Fruit fly (Drosophila melanogaster) whole organism, embryonic: ENCODE data around the gene CG42784.
A peak's percentile ranks its signal among the peaks of the same experiment; 100 is the strongest.

Experiments
- ATbp ChIP-seq: fragments of 200-800 bp; sonication (Bioruptor generic); optimal IDR thresholded peaks from 2 replicates; lab custom pipeline; 2017; ENCODE audit warnings: missing biosample characterization, mild to moderate bottlenecking, missing genetic modification characterization, missing genetic modification reagents
- Asciz ChIP-seq: fragments of 200-800 bp; sonication (Bioruptor generic); optimal IDR thresholded peaks from 2 replicates; lab custom pipeline; 2017; ENCODE audit warnings: missing biosample characterization, mild to moderate bottlenecking, missing genetic modification characterization, missing genetic modification reagents
- CG10209 ChIP-seq: fragments of 200-800 bp; sonication (Bioruptor generic); optimal IDR thresholded peaks from 3 replicates; lab custom pipeline; 2017; ENCODE audit warnings: missing biosample characterization, mild to moderate bottlenecking, missing genetic modification characterization, missing genetic modification reagents
- CG10654 ChIP-seq: fragments of 200-800 bp; sonication (Bioruptor generic); optimal IDR thresholded peaks from 2 replicates; lab custom pipeline; 2016; ENCODE audit warnings: missing biosample characterization, missing genetic modification characterization
- CG11456 ChIP-seq: fragments of 200-800 bp; sonication (Bioruptor generic); IDR thresholded peaks from 3 replicates; pipeline ENCODE4 v1.3.6; 2022; ENCODE audit warnings: missing biosample characterization, missing genetic modification characterization
- CG12071 ChIP-seq: fragments of 200-800 bp; sonication (Bioruptor generic); optimal IDR thresholded peaks from 3 replicates; lab custom pipeline; 2018; ENCODE audit warnings: missing biosample characterization, mild to moderate bottlenecking, missing genetic modification characterization
- CG12219 ChIP-seq: fragments of 200-800 bp; sonication (Bioruptor generic); optimal IDR thresholded peaks from 3 replicates; lab custom pipeline; 2018; ENCODE audit warnings: missing biosample characterization, mild to moderate bottlenecking, missing genetic modification characterization
- CG13123 ChIP-seq: fragments of 200-800 bp; sonication (Bioruptor generic); optimal IDR thresholded peaks from 2 replicates; lab custom pipeline; 2016; ENCODE audit warnings: missing biosample characterization, missing genetic modification characterization
- CG14050 ChIP-seq: fragments of 200-800 bp; sonication (Bioruptor generic); IDR thresholded peaks from 3 replicates; pipeline ENCODE4 v1.3.6; 2022; ENCODE audit warnings: missing biosample characterization, missing genetic modification characterization
- CG1602 ChIP-seq: fragments of 200-800 bp; sonication (Bioruptor generic); optimal IDR thresholded peaks from 3 replicates; lab custom pipeline; 2016; ENCODE audit warnings: missing biosample characterization, missing genetic modification characterization
- CG1647 ChIP-seq: fragments of 200-800 bp; sonication (Bioruptor generic); optimal IDR thresholded peaks from 3 replicates; lab custom pipeline; 2016; ENCODE audit warnings: missing biosample characterization, missing genetic modification characterization
- CG17359 ChIP-seq: fragments of 200-800 bp; sonication (Bioruptor generic); optimal IDR thresholded peaks from 3 replicates; lab custom pipeline; 2018; ENCODE audit warnings: missing biosample characterization, mild to moderate bottlenecking, missing genetic modification characterization, moderate library complexity
- CG17568 ChIP-seq: fragments of 200-800 bp; sonication (Bioruptor generic); optimal IDR thresholded peaks from 2 replicates; lab custom pipeline; 2018; ENCODE audit warnings: missing biosample characterization, mild to moderate bottlenecking, missing genetic modification characterization, moderate library complexity
- CG17612 ChIP-seq: fragments of 200-800 bp; sonication (Bioruptor generic); IDR thresholded peaks from 2 replicates; pipeline ENCODE4 v1.3.6; 2022; ENCODE audit warnings: missing biosample characterization, missing genetic modification characterization
- CG18599 ChIP-seq: fragments of 200-800 bp; sonication (Bioruptor generic); optimal IDR thresholded peaks from 3 replicates; lab custom pipeline; 2017; ENCODE audit warnings: missing biosample characterization, missing genetic modification characterization, mild to moderate bottlenecking, moderate library complexity, missing genetic modification reagents
- CG31224 ChIP-seq: fragments of 200-800 bp; sonication (Bioruptor generic); IDR thresholded peaks from 2 replicates; pipeline ENCODE4 v1.3.6; 2022; ENCODE audit warnings: missing biosample characterization, missing genetic modification characterization
- CG31388 ChIP-seq: fragments of 200-800 bp; sonication (Bioruptor generic); optimal IDR thresholded peaks from 2 replicates; lab custom pipeline; 2016; ENCODE audit warnings: missing biosample characterization, missing genetic modification characterization
- CG32767 ChIP-seq: fragments of 200-800 bp; sonication (Bioruptor generic); IDR thresholded peaks from 2 replicates; pipeline ENCODE4 v1.3.6; 2022; ENCODE audit warnings: missing biosample characterization, missing genetic modification characterization
- CG3281 ChIP-seq: fragments of 200-800 bp; sonication (Bioruptor generic); optimal IDR thresholded peaks from 3 replicates; lab custom pipeline; 2017; ENCODE audit warnings: missing biosample characterization, mild to moderate bottlenecking, missing genetic modification characterization
- CG34224 ChIP-seq: fragments of 200-800 bp; sonication (Bioruptor generic); IDR thresholded peaks from 3 replicates; pipeline ENCODE4 v1.3.6; 2022; ENCODE audit warnings: missing biosample characterization, missing genetic modification characterization; ENCODE audit not compliant: partially characterized antibody
- CG34376 ChIP-seq: fragments of 200-800 bp; sonication (Bioruptor generic); optimal IDR thresholded peaks from 2 replicates; lab custom pipeline; 2018; ENCODE audit warnings: missing biosample characterization, mild to moderate bottlenecking, missing genetic modification characterization
- CG3995 ChIP-seq: fragments of 200-800 bp; sonication (Bioruptor generic); optimal IDR thresholded peaks from 3 replicates; lab custom pipeline; 2016; ENCODE audit warnings: missing biosample characterization, missing genetic modification characterization
- CG5953 ChIP-seq: fragments of 200-800 bp; sonication (Bioruptor generic); IDR thresholded peaks from 2 replicates; pipeline ENCODE4 v1.3.6; 2022; ENCODE audit warnings: missing biosample characterization, missing genetic modification characterization
- CG7786 ChIP-seq: fragments of 200-800 bp; sonication (Bioruptor generic); optimal IDR thresholded peaks from 2 replicates; lab custom pipeline; 2016; ENCODE audit warnings: missing biosample characterization, missing genetic modification characterization
- CG9817 ChIP-seq: fragments of 200-800 bp; sonication (Bioruptor generic); optimal IDR thresholded peaks from 2 replicates; lab custom pipeline; 2018; ENCODE audit warnings: missing biosample characterization, mild to moderate bottlenecking, missing genetic modification characterization, moderate library complexity
- Dbx ChIP-seq: fragments of 200-800 bp; sonication (Bioruptor generic); IDR thresholded peaks from 3 replicates; pipeline ENCODE4 v1.3.6; 2022; ENCODE audit warnings: missing biosample characterization, missing genetic modification characterization
- Ets97D ChIP-seq: fragments of 200-800 bp; sonication (Bioruptor generic); optimal IDR thresholded peaks from 3 replicates; lab custom pipeline; 2016; ENCODE audit warnings: missing biosample characterization, missing genetic modification characterization
- HHEX ChIP-seq: fragments of 200-800 bp; sonication (Bioruptor generic); optimal IDR thresholded peaks from 3 replicates; lab custom pipeline; 2017; ENCODE audit warnings: missing biosample characterization, mild to moderate bottlenecking, missing genetic modification characterization, missing genetic modification reagents
- Kr ChIP-seq: fragments of 200-800 bp; sonication (Bioruptor generic); optimal IDR thresholded peaks from 2 replicates; lab custom pipeline; 2017; ENCODE audit warnings: missing biosample characterization, mild to moderate bottlenecking, missing genetic modification characterization
- MBD-R2 ChIP-seq: fragments of 200-800 bp; sonication (Bioruptor generic); IDR thresholded peaks from 2 replicates; pipeline ENCODE4 v1.3.6; 2022; ENCODE audit warnings: missing biosample characterization, missing genetic modification characterization
- Scr ChIP-seq: fragments of 200-800 bp; sonication (Bioruptor generic); IDR thresholded peaks from 2 replicates; pipeline ENCODE4 v1.3.6; 2022; ENCODE audit warnings: missing biosample characterization, missing genetic modification characterization; ENCODE audit not compliant: partially characterized antibody
- Sox102F ChIP-seq: fragments of 200-800 bp; sonication (Bioruptor generic); optimal IDR thresholded peaks from 2 replicates; lab custom pipeline; 2018; ENCODE audit warnings: missing biosample characterization, mild to moderate bottlenecking, missing genetic modification characterization, moderate library complexity
- cg ChIP-seq: fragments of 200-800 bp; sonication (Bioruptor generic); optimal IDR thresholded peaks from 3 replicates; lab custom pipeline; 2019; ENCODE audit warnings: missing biosample characterization, mild to moderate bottlenecking, missing genetic modification characterization, moderate library complexity
- chif ChIP-seq, 2 experiments: fragments of 200-800 bp; sonication (Bioruptor generic); optimal IDR thresholded peaks; 3 replicates each; lab custom pipeline; 2016; ENCODE audit warnings: missing biosample characterization in 2 of 2, missing genetic modification characterization in 2 of 2
- ci ChIP-seq: fragments of 200-800 bp; sonication (Bioruptor generic); IDR thresholded peaks from 3 replicates; pipeline ENCODE4 v1.3.6; 2022; ENCODE audit warnings: missing biosample characterization, missing genetic modification characterization
- hb ChIP-seq: fragments of 200-800 bp; sonication (Bioruptor generic); IDR thresholded peaks from 3 replicates; pipeline ENCODE4 v1.3.6; 2022; ENCODE audit warnings: missing biosample characterization, missing genetic modification characterization; ENCODE audit not compliant: partially characterized antibody
- hbn ChIP-seq: fragments of 200-800 bp; sonication (Bioruptor generic); IDR thresholded peaks from 2 replicates; pipeline ENCODE4 v1.3.6; 2022; ENCODE audit warnings: missing biosample characterization, missing genetic modification characterization; ENCODE audit not compliant: partially characterized antibody
- jing ChIP-seq: fragments of 200-800 bp; sonication (Bioruptor generic); optimal IDR thresholded peaks from 2 replicates; lab custom pipeline; 2018; ENCODE audit warnings: missing biosample characterization, mild to moderate bottlenecking, missing genetic modification characterization
- nerfin-2 ChIP-seq: fragments of 200-800 bp; sonication (Bioruptor generic); IDR thresholded peaks from 2 replicates; pipeline ENCODE4 v1.3.6; 2022; ENCODE audit warnings: missing biosample characterization, missing genetic modification characterization; ENCODE audit not compliant: partially characterized antibody
- oc ChIP-seq: fragments of 200-800 bp; sonication (Bioruptor generic); optimal IDR thresholded peaks from 2 replicates; lab custom pipeline; 2018; ENCODE audit warnings: missing biosample characterization, mild to moderate bottlenecking, missing genetic modification characterization, moderate library complexity
- onecut ChIP-seq: fragments of 200-800 bp; sonication (Bioruptor generic); IDR thresholded peaks from 2 replicates; pipeline ENCODE4 v1.3.6; 2022; ENCODE audit warnings: missing biosample characterization, missing genetic modification characterization
- otp ChIP-seq: fragments of 200-800 bp; sonication (Bioruptor generic); IDR thresholded peaks from 3 replicates; pipeline ENCODE4, ENCODE4 v1.3.6; 2022; ENCODE audit warnings: missing biosample characterization, missing genetic modification characterization
- pb ChIP-seq: fragments of 200-800 bp; sonication (Bioruptor generic); optimal IDR thresholded peaks from 3 replicates; lab custom pipeline; 2016; ENCODE audit warnings: missing biosample characterization, missing genetic modification characterization
- schlank ChIP-seq: fragments of 200-800 bp; sonication (Bioruptor generic); optimal IDR thresholded peaks from 2 replicates; lab custom pipeline; 2018; ENCODE audit warnings: missing biosample characterization, mild to moderate bottlenecking, missing genetic modification characterization
- sens-2 ChIP-seq: fragments of 200-800 bp; sonication (Bioruptor generic); IDR thresholded peaks from 2 replicates; pipeline ENCODE4 v1.3.6; 2022; ENCODE audit warnings: missing biosample characterization, missing genetic modification characterization
- shn ChIP-seq: fragments of 200-800 bp; sonication (Bioruptor generic); optimal IDR thresholded peaks from 3 replicates; lab custom pipeline; 2016; ENCODE audit warnings: missing biosample characterization, missing genetic modification characterization
- wek ChIP-seq: fragments of 200-800 bp; sonication (Bioruptor generic); optimal IDR thresholded peaks from 3 replicates; lab custom pipeline; 2018; ENCODE audit warnings: missing biosample characterization, mild to moderate bottlenecking, missing genetic modification characterization, moderate library complexity
- yki ChIP-seq: fragments of >200 bp; optimal IDR thresholded peaks from 3 replicates; lab custom pipeline; 2018
- zen ChIP-seq: fragments of 200-800 bp; sonication (Bioruptor generic); optimal IDR thresholded peaks from 3 replicates; lab custom pipeline; 2018; ENCODE audit warnings: missing biosample characterization, mild to moderate bottlenecking, missing genetic modification characterization, moderate library complexity
- zfh1 ChIP-seq: fragments of 200-800 bp; sonication (Bioruptor generic); IDR thresholded peaks from 3 replicates; pipeline ENCODE4 v1.3.6; 2022; ENCODE audit warnings: missing biosample characterization, missing genetic modification characterization

Gene CG42784

dm6 chr2L:13387255-13387654 is 28.0 kb upstream of the CG42784 start, which contains the start of the genes Ing5 and CG7099 (continued):
- peak; percentile 90 for TF ChIP-seq Asciz (GFP tag; lab: Kevin White, UChicago)
- TF ChIP-seq Dbx, result peak; percentile 96
- TF ChIP-seq Sox102F (GFP tag; lab: Kevin White, UChicago), result peak; percentile 98
- TF ChIP-seq Kr, result no peak
- TF ChIP-seq CG14050 (GFP tag; lab: Robert Waterston, UW), result peak; percentile 93
- TF ChIP-seq cg (GFP tag; lab: Kevin White, UChicago), result no peak
- peak; percentile 85 for TF ChIP-seq onecut
- TF ChIP-seq CG3281 (GFP tag; lab: Kevin White, UChicago), result peak; percentile 95
- peak; percentile 76; the same call in 2 of the 3 replicates for TF ChIP-seq hb (GFP tag; lab: Robert Waterston, UW)
- TF ChIP-seq nerfin-2 (GFP tag; lab: Robert Waterston, UW), result peak; percentile 71
- peak; percentile 90 for TF ChIP-seq ATbp
- TF ChIP-seq CG12071 (GFP tag; lab: Kevin White, UChicago), result no peak
- TF ChIP-seq CG12219 (GFP tag; lab: Kevin White, UChicago), result peak; percentile 85
- TF ChIP-seq CG10209 (GFP tag; lab: Kevin White, UChicago), result peak; percentile 95
- TF ChIP-seq Scr (GFP tag; lab: Robert Waterston, UW), result peak; percentile 67
- TF ChIP-seq zen (tag; lab: Kevin White, UChicago), result peak; percentile 97
- peak; percentile 96 for TF ChIP-seq CG18599 (GFP tag; lab: Kevin White, UChicago)
- peak; percentile 95 for TF ChIP-seq CG13123 (GFP tag; lab: Kevin White, UChicago)
- TF ChIP-seq MBD-R2 (GFP tag; lab: Robert Waterston, UW), result peak; percentile 99
- peak; percentile 95 for TF ChIP-seq CG32767
- peak; percentile 86 to 93 for TF ChIP-seq chif (GFP tag; optimal IDR thresholded peaks at IDR 0.05; lab: Kevin White, UChicago)
- TF ChIP-seq jing (GFP tag; lab: Kevin White, UChicago), result peak; percentile 89
- peak; percentile 74 for TF ChIP-seq wek (GFP tag; lab: Kevin White, UChicago)
- peak; percentile 95 for TF ChIP-seq HHEX
- peak; percentile 88 for TF ChIP-seq CG34376
- TF ChIP-seq CG3995 (GFP tag; lab: Kevin White, UChicago), result peak; percentile 73
- TF ChIP-seq yki (lab: Kevin White, UChicago), result no peak
- peak; percentile 92 for TF ChIP-seq CG31388 (GFP tag; lab: Kevin White, UChicago)
- TF ChIP-seq CG11456 (GFP tag; lab: Robert Waterston, UW), result peak; percentile 97
- peak; percentile 97 for TF ChIP-seq CG9817
- peak; percentile 52; the same call in 1 of the 2 replicates for TF ChIP-seq hbn (GFP tag; lab: Robert Waterston, UW)
- peak; percentile 97 for TF ChIP-seq otp (GFP tag; lab: Robert Waterston, UW)
- peak; percentile 97 for TF ChIP-seq zfh1
- peak; percentile 94 for TF ChIP-seq oc (tag; lab: Kevin White, UChicago)
- TF ChIP-seq pb (GFP tag; lab: Kevin White, UChicago), result peak; percentile 67
- peak; percentile 80 for TF ChIP-seq schlank (tag; lab: Kevin White, UChicago)
- peak; percentile 86 for TF ChIP-seq Ets97D
- TF ChIP-seq CG17359 (tag; lab: Kevin White, UChicago), result peak; percentile 96
- TF ChIP-seq CG17568 (GFP tag; lab: Kevin White, UChicago), result peak; percentile 91
- peak; percentile 98 for TF ChIP-seq CG1602 (GFP tag; lab: Kevin White, UChicago)
- peak; percentile 92 for TF ChIP-seq CG5953 (GFP tag; lab: Robert Waterston, UW)
- peak; percentile 92 for TF ChIP-seq sens-2 (GFP tag; lab: Robert Waterston, UW)
- TF ChIP-seq CG10654 (GFP tag; lab: Kevin White, UChicago), result peak; percentile 96
- peak; percentile 94 for TF ChIP-seq CG1647 (GFP tag; lab: Kevin White, UChicago)
- TF ChIP-seq CG7786 (GFP tag; lab: Kevin White, UChicago), result peak; percentile 86
- peak; percentile 97 for TF ChIP-seq ci (GFP tag; lab: Robert Waterston, UW)
- TF ChIP-seq shn (GFP tag; lab: Kevin White, UChicago), result peak; percentile 84
- TF ChIP-seq CG31224, result peak; percentile 93
- TF ChIP-seq CG17612 (GFP tag; lab: Robert Waterston, UW), result peak; percentile 86
- peak; percentile 58; the same call in 2 of the 3 replicates for TF ChIP-seq CG34224
